Worm (Caenorhabditis elegans) whole organism, L1 larva: ENCODE measurements around the gene gcsh-1.
"Not testable (repeated sequence)": the region's sequence is repeated elsewhere in the genome, so short reads cannot be mapped to it uniquely, and the experiment has no call there.

Source experiments
- C04F5.9 ChIP-seq: sonication (generic microtip); optimal IDR thresholded peaks from 2 replicates; lab custom pipeline; 2016; ENCODE audit warnings: missing genetic modification characterization, missing compliant biosample characterization
- alr-1 ChIP-seq: fragments of 200-800 bp; sonication (Bioruptor generic); optimal IDR thresholded peaks from 2 replicates; lab custom pipeline; 2018; ENCODE audit warnings: borderline replicate concordance, mild to moderate bottlenecking, missing genetic modification characterization, missing compliant biosample characterization
- aly-2 ChIP-seq: fragments of 150-350 bp; optimal IDR thresholded peaks from 2 replicates; lab custom pipeline; 2014; ENCODE audit warnings: missing biosample characterization, missing genetic modification characterization
- blmp-1 ChIP-seq: fragments of 150-350 bp; optimal IDR thresholded peaks from 2 replicates; lab custom pipeline; 2014; ENCODE audit warnings: missing biosample characterization, missing genetic modification characterization
- ceh-63 ChIP-seq: fragments of 200-800 bp; sonication (Bioruptor generic); optimal IDR thresholded peaks from 2 replicates; lab custom pipeline; 2018; ENCODE audit warnings: mild to moderate bottlenecking, missing genetic modification characterization, missing compliant biosample characterization
- ceh-82 ChIP-seq, 3 experiments: fragments of 150-350 bp in 1 of 3; sonication (generic microtip) in 2 of 3; optimal IDR thresholded peaks; 2 replicates each; lab custom pipeline; 2014 to 2017; ENCODE audit warnings: missing biosample characterization in 3 of 3, missing genetic modification characterization in 3 of 3
- ceh-88 ChIP-seq: fragments of 200-800 bp; sonication (Bioruptor generic); IDR thresholded peaks from 2 replicates; pipeline ENCODE4 v1.3.6; 2022; ENCODE audit warnings: missing genetic modification characterization, missing compliant biosample characterization
- dpl-1 ChIP-seq, 3 experiments: fragments of 150-350 bp in 2 of 3; sonication (generic microtip) in 1 of 3; optimal IDR thresholded peaks; 2 replicates each; lab custom pipeline; 2014 to 2017; ENCODE audit warnings: missing biosample characterization in 3 of 3, missing genetic modification characterization in 3 of 3, missing genetic modification reagents in 3 of 3
- efl-1 ChIP-seq, 4 experiments: fragments of 150-350 bp; optimal IDR thresholded peaks in 3 of 4; peaks in 1 of 4; 1 replicate in 1 of 4; 2 replicates in 3 of 4; lab custom pipeline; 2014; ENCODE audit warnings: missing biosample characterization in 2 of 4, missing genetic modification characterization in 2 of 4, missing genetic modification reagents in 2 of 4
- efl-3 ChIP-seq: fragments of 200-800 bp; sonication (Bioruptor generic); optimal IDR thresholded peaks from 2 replicates; lab custom pipeline; 2018; ENCODE audit warnings: mild to moderate bottlenecking, missing genetic modification characterization, missing compliant biosample characterization
- elt-3 ChIP-seq, 6 experiments: fragments of 150-350 bp in 1 of 6; sonication (generic microtip); optimal IDR thresholded peaks; 2 replicates each; lab custom pipeline; 2017 to 2018; ENCODE audit warnings: missing biosample characterization in 6 of 6, missing genetic modification characterization in 6 of 6, inconsistent platforms in 1 of 6
- fkh-8 ChIP-seq: sonication (generic microtip); optimal IDR thresholded peaks from 2 replicates; lab custom pipeline; 2016; ENCODE audit warnings: mild to moderate bottlenecking, missing genetic modification characterization, missing compliant biosample characterization
- fos-1 ChIP-seq: fragments of 150-350 bp; optimal IDR thresholded peaks from 2 replicates; lab custom pipeline; 2014; ENCODE audit warnings: missing biosample characterization, missing genetic modification characterization
- hlh-4 ChIP-seq: sonication (generic microtip); optimal IDR thresholded peaks from 2 replicates; lab custom pipeline; 2016; ENCODE audit warnings: mild to moderate bottlenecking, missing genetic modification characterization, missing compliant biosample characterization
- irx-1 ChIP-seq: sonication (generic microtip); optimal IDR thresholded peaks from 2 replicates; lab custom pipeline; 2016; ENCODE audit warnings: missing genetic modification characterization, missing compliant biosample characterization
- isw-1 ChIP-seq: fragments of 200-800 bp; sonication (Bioruptor generic); IDR thresholded peaks from 2 replicates; pipeline ENCODE4 v1.3.6; 2022; ENCODE audit warnings: missing genetic modification characterization, missing compliant biosample characterization
- lin-35 ChIP-seq, 2 experiments: fragments of 150-350 bp; optimal IDR thresholded peaks; 2 replicates each; lab custom pipeline; 2014; ENCODE audit warnings: missing biosample characterization in 2 of 2, missing genetic modification characterization in 2 of 2, missing genetic modification reagents in 2 of 2
- lin-39 ChIP-seq: fragments of 150-350 bp; optimal IDR thresholded peaks from 2 replicates; lab custom pipeline; 2014; ENCODE audit warnings: missing biosample characterization, missing genetic modification reagents, missing genetic modification characterization
- lsy-2 ChIP-seq, 2 experiments: fragments of 150-350 bp; optimal IDR thresholded peaks; 2 replicates each; lab custom pipeline; 2014; ENCODE audit warnings: missing biosample characterization in 2 of 2, missing genetic modification characterization in 2 of 2
- nhr-11 ChIP-seq: fragments of 150-350 bp; optimal IDR thresholded peaks from 2 replicates; lab custom pipeline; 2014; ENCODE audit warnings: missing biosample characterization, missing genetic modification characterization
- nhr-12 ChIP-seq: sonication (generic microtip); optimal IDR thresholded peaks from 2 replicates; lab custom pipeline; 2017; ENCODE audit warnings: missing biosample characterization, missing genetic modification characterization
- nhr-47 ChIP-seq: sonication (generic microtip); optimal IDR thresholded peaks from 2 replicates; lab custom pipeline; 2016; ENCODE audit warnings: mild to moderate bottlenecking, missing genetic modification characterization, moderate library complexity, missing compliant biosample characterization
- nhr-77 ChIP-seq: fragments of 150-350 bp; optimal IDR thresholded peaks from 2 replicates; lab custom pipeline; 2014; ENCODE audit warnings: missing biosample characterization, missing genetic modification characterization
- nhr-84 ChIP-seq: sonication (generic microtip); optimal IDR thresholded peaks from 2 replicates; lab custom pipeline; 2017; ENCODE audit warnings: missing biosample characterization, missing genetic modification characterization
- pax-3 ChIP-seq: fragments of 200-800 bp; sonication (Bioruptor generic); optimal IDR thresholded peaks from 2 replicates; lab custom pipeline; 2018; ENCODE audit warnings: mild to moderate bottlenecking, missing genetic modification characterization, moderate library complexity, missing compliant biosample characterization
- snpc-4 ChIP-seq: fragments of 150-350 bp; optimal IDR thresholded peaks from 2 replicates; lab custom pipeline; 2014; ENCODE audit warnings: missing biosample characterization, missing genetic modification characterization
- snu-23 ChIP-seq: sonication (generic microtip); optimal IDR thresholded peaks from 2 replicates; lab custom pipeline; 2016; ENCODE audit warnings: missing genetic modification characterization, missing compliant biosample characterization
- swsn-7 ChIP-seq: sonication (generic microtip); optimal IDR thresholded peaks from 2 replicates; lab custom pipeline; 2016; ENCODE audit warnings: missing genetic modification characterization, missing compliant biosample characterization
- tlp-1 ChIP-seq: fragments of 150-350 bp; optimal IDR thresholded peaks from 2 replicates; lab custom pipeline; 2014; ENCODE audit warnings: missing biosample characterization, missing genetic modification characterization
- unc-30 ChIP-seq: sonication (generic microtip); optimal IDR thresholded peaks from 2 replicates; lab custom pipeline; 2017; ENCODE audit warnings: missing biosample characterization, missing genetic modification characterization
- unc-62 ChIP-seq: fragments of 150-350 bp; optimal IDR thresholded peaks from 2 replicates; lab custom pipeline; 2014; ENCODE audit warnings: missing biosample characterization, missing genetic modification reagents, missing genetic modification characterization
- zag-1 ChIP-seq: fragments of 150-350 bp; optimal IDR thresholded peaks from 2 replicates; lab custom pipeline; 2014; ENCODE audit warnings: missing biosample characterization, missing genetic modification characterization
- zip-4 ChIP-seq: fragments of 200-800 bp; sonication (Bioruptor generic); optimal IDR thresholded peaks from 2 replicates; lab custom pipeline; 2018; ENCODE audit warnings: mild to moderate bottlenecking, missing genetic modification characterization, moderate library complexity, missing compliant biosample characterization
- ztf-4 ChIP-seq: fragments of 150-350 bp; optimal IDR thresholded peaks from 2 replicates; lab custom pipeline; 2014; ENCODE audit warnings: missing biosample characterization, missing genetic modification characterization

The gcsh-1 gene

ce11 chrX:14525081-14525324 lies 10.1 kb upstream of the gcsh-1 start, which contains the start of gene nspc-17:
nspc-17 (minus strand) TSS chrX:14525181.
- TF ChIP-seq elt-3 (tag; optimal IDR thresholded peaks at IDR 0.05; lab: Kevin White, UChicago); ceh-82 (tag; optimal IDR thresholded peaks at IDR 0.05; lab: Kevin White, UChicago); aly-2 (tag; lab: Kevin White, UChicago): not testable (repeated sequence)

- TF ChIP-seq unc-62 (no peak), unc-30 (tag; lab: Kevin White, UChicago) (no peak), nhr-77 (no peak), nhr-12 (tag; lab: Kevin White, UChicago) (no peak), pax-3 (tag; lab: Kevin White, UChicago) (no peak), blmp-1 (tag; lab: Kevin White, UChicago) (no peak), lin-35 (GFP tag; optimal IDR thresholded peaks at IDR 0.05; lab: Kevin White, UChicago) (no peak), efl-3 (GFP tag; lab: Kevin White, UChicago) (no peak), tlp-1 (tag; lab: Kevin White, UChicago) (no peak)
- TF ChIP-seq, all 84 proteins: peak for 0
Observed at ce11 chrX:14523275-14523674, 8.4 kb upstream of the gcsh-1 start, which contains the start of gene nspc-16. nspc-16 (plus strand) TSS chrX:14523575.

- TF ChIP-seq ztf-4 (tag; lab: Kevin White, UChicago), result no peak
- TF ChIP-seq C04F5.9, result no peak
- TF ChIP-seq swsn-7 (tag; lab: Kevin White, UChicago), result no peak
- no peak for TF ChIP-seq fkh-8 (tag; lab: Kevin White, UChicago)
- no peak for TF ChIP-seq lsy-2 (tag; optimal IDR thresholded peaks at IDR 0.05; lab: Kevin White, UChicago)
- no peak for TF ChIP-seq nhr-84 (tag; lab: Kevin White, UChicago)
- no peak for TF ChIP-seq irx-1
- no peak for TF ChIP-seq lin-39 (tag; lab: Kevin White, UChicago)
Observed at ce11 chrX:14520463-14520862, 5.6 kb upstream of the gcsh-1 start, which contains the start of gene D1025.1. D1025.1 (plus strand) TSS chrX:14520763.

DNA sequence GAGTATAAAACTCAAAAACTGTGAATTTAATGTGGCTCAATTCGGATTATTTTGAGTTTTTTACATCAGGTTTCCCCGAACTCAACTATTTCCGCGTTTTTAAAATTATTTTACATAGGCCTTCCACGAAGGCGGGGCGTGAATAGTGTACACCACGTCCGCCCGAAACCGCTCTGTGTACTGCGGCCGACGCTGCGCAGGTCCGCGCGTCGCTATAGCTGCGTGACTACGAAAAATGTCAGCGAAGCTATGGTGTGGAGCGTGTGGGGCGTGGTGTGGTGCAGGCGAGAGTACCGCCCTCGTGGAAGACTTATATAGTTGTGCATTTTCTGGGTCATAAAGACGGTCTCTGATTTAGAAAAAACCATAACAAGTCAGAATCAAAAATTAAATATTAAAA lies 3.0 kb upstream of the gcsh-1 start:
- TF ChIP-seq lin-35 (GFP tag; optimal IDR thresholded peaks at IDR 0.05; lab: Kevin White, UChicago) (no peak), swsn-7 (tag; lab: Kevin White, UChicago) (no peak), alr-1 (tag; lab: Kevin White, UChicago) (no peak), efl-3 (GFP tag; lab: Kevin White, UChicago) (no peak), zip-4 (GFP tag; lab: Kevin White, UChicago) (no peak), snpc-4 (peak; percentile 12)

ce11 chrX:14516560-14516959 lies 1.7 kb upstream of the gcsh-1 start, which contains the start of gene D1025.10:
D1025.10 (plus strand) TSS chrX:14516860.
- TF ChIP-seq nhr-11, result no peak
- no peak for TF ChIP-seq fos-1
- no peak for TF ChIP-seq zag-1 (tag; lab: Kevin White, UChicago)
- TF ChIP-seq ceh-82 (tag; optimal IDR thresholded peaks at IDR 0.05; lab: Kevin White, UChicago), result no peak
- TF ChIP-seq pax-3 (tag; lab: Kevin White, UChicago), result no peak
- TF ChIP-seq ceh-63 (GFP tag; lab: Kevin White, UChicago), result no peak
- no peak for TF ChIP-seq nhr-47 (tag; lab: Kevin White, UChicago)
- TF ChIP-seq ceh-88 (GFP tag; lab: Robert Waterston, UW), result no peak
- TF ChIP-seq irx-1, result no peak
- no peak for TF ChIP-seq snu-23 (GFP tag; lab: Kevin White, UChicago)
- no peak for TF ChIP-seq unc-62
- no peak for TF ChIP-seq hlh-4 (tag; lab: Kevin White, UChicago)
- TF ChIP-seq isw-1 (GFP tag; lab: Robert Waterston, UW), result no peak
- TF ChIP-seq dpl-1 (GFP tag; optimal IDR thresholded peaks at IDR 0.05; lab: Kevin White, UChicago), result no peak
- TF ChIP-seq efl-1 (optimal IDR thresholded peaks at IDR 0.05; lab: Kevin White, UChicago), result no peak
- TF ChIP-seq efl-1 (GFP tag; optimal IDR thresholded peaks at IDR 0.05 in 1 of 2; lab: Kevin White, UChicago), result no peak
- TF ChIP-seq, all 84 proteins: peak for 0
